Worm (Caenorhabditis elegans): ENCODE measurements around the gene lido-13.

Gene lido-13

ce11 chrII:3087134-3087533 is 33.0 kb upstream of the lido-13 start:
- peak; percentile 51 for TF ChIP-seq set-16 (GFP tag; IDR thresholded peaks at IDR 0.05)
- TF ChIP-seq mxl-2 (GFP tag; conservative IDR thresholded peaks at IDR 0.05): no peak

ce11 chrII:3078496-3078895 is 24.4 kb upstream of the lido-13 start, which contains the start of gene copb-1:
TSS of gene copb-1 (plus strand) at chrII:3078796.
- no peak for TF ChIP-seq lin-13 (GFP tag; optimal IDR thresholded peaks at IDR 0.05)
- TF ChIP-seq Y75B8A.6 (GFP tag; IDR thresholded peaks at IDR 0.05): 0 out of 2 replicates have a peak, but pooled peaks have one; percentile 42
- TF ChIP-seq madf-5 (GFP tag; IDR thresholded peaks at IDR 0.05): no peak
- no peak for TF ChIP-seq mes-2 (tag; optimal IDR thresholded peaks at IDR 0.05; ENCODE audit: poor library complexity, severe bottlenecking)

ce11 chrII:3076915-3077314 is 22.8 kb upstream of the lido-13 start, which contains the start of gene Y25C1A.8:
TSS of gene Y25C1A.8 (minus strand) at chrII:3076959.
- TF ChIP-seq nhr-25 (tag; optimal IDR thresholded peaks at IDR 0.05; ENCODE audit: borderline replicate concordance, insufficient read depth) (peak; percentile 7), ztf-11 (tag; optimal IDR thresholded peaks at IDR 0.05) (no peak), mes-2 (tag; optimal IDR thresholded peaks at IDR 0.05; ENCODE audit: poor library complexity, severe bottlenecking) (peak; percentile 96), nhr-77 (tag; optimal IDR thresholded peaks at IDR 0.05) (peak; percentile 63), F49E8.2 (tag; optimal IDR thresholded peaks at IDR 0.05; ENCODE audit: borderline replicate concordance) (peak; percentile 67), lin-39 (tag; optimal IDR thresholded peaks at IDR 0.05) (no peak), mep-1 (tag; optimal IDR thresholded peaks at IDR 0.05) (peak; percentile 95), hmg-1.1 (GFP tag; IDR thresholded peaks at IDR 0.05) (peak; percentile 95), attf-4 (tag; optimal IDR thresholded peaks at IDR 0.05) (no peak), lin-13 (GFP tag; optimal IDR thresholded peaks at IDR 0.05) (peak; percentile 87), Y48G9A.11 (GFP tag; IDR thresholded peaks at IDR 0.05) (0 out of 2 replicates have a peak, but pooled peaks have one; percentile 31), zip-2 (tag; optimal IDR thresholded peaks at IDR 0.05) (peak; percentile 68), madf-9 (GFP tag; conservative IDR thresholded peaks at IDR 0.05) (peak; percentile 81), fkh-10 (GFP tag; optimal IDR thresholded peaks at IDR 0.05) (peak; percentile 53), ztf-7 (tag; optimal IDR thresholded peaks at IDR 0.05) (peak; percentile 83), daf-19 (GFP tag; conservative IDR thresholded peaks at IDR 0.05) (no peak), dmd-8 (GFP tag; IDR thresholded peaks at IDR 0.05) (no peak), mdt-29 (GFP tag; IDR thresholded peaks at IDR 0.05) (peak; percentile 45; the same call in 1 of the 2 replicates), nhr-11 (tag; optimal IDR thresholded peaks at IDR 0.05) (peak; percentile 80), lim-7 (GFP tag; IDR thresholded peaks at IDR 0.05) (0 out of 2 replicates have a peak, but pooled peaks have one; percentile 46), gei-8 (GFP tag; optimal IDR thresholded peaks at IDR 0.05) (peak; percentile 38), aly-2 (tag; optimal IDR thresholded peaks at IDR 0.05) (no peak), D1046.2 (GFP tag; IDR thresholded peaks at IDR 0.05) (no peak), ces-1 (GFP tag; optimal IDR thresholded peaks at IDR 0.05) (peak; percentile 28), tra-1 (GFP tag; IDR thresholded peaks at IDR 0.05) (peak; percentile 55; the same call in 1 of the 2 replicates), ZK337.2 (GFP tag; IDR thresholded peaks at IDR 0.05) (peak; percentile 61; the same call in 1 of the 2 replicates), snpc-1.2 (GFP tag; IDR thresholded peaks at IDR 0.05) (peak; percentile 66), saeg-2 (GFP tag; IDR thresholded peaks at IDR 0.05) (0 out of 2 replicates have a peak, but pooled peaks have one; percentile 50), unc-130 (GFP tag; optimal IDR thresholded peaks at IDR 0.05) (peak; percentile 35), T26A8.4 (GFP tag; IDR thresholded peaks at IDR 0.05) (peak; percentile 95), dmd-9 (GFP tag; IDR thresholded peaks at IDR 0.05) (peak; percentile 71), lin-38 (GFP tag; IDR thresholded peaks at IDR 0.05) (peak; percentile 89), nhr-48 (tag; optimal IDR thresholded peaks at IDR 0.05) (peak; percentile 30), daf-12 (tag; optimal IDR thresholded peaks at IDR 0.05) (no peak), nhr-111 (GFP tag; optimal IDR thresholded peaks at IDR 0.05) (no peak), nhr-42 (GFP tag; IDR thresholded peaks at IDR 0.05) (peak; percentile 75), lin-1 (GFP tag; IDR thresholded peaks at IDR 0.05) (peak; percentile 89), dpl-1 (GFP tag; optimal IDR thresholded peaks at IDR 0.05) (peak; percentile 84), dve-1 (tag; optimal IDR thresholded peaks at IDR 0.05; ENCODE audit: insufficient read depth) (peak; percentile 95), nhr-76 (tag; optimal IDR thresholded peaks at IDR 0.05) (no peak), arid-1 (GFP tag; conservative IDR thresholded peaks at IDR 0.05) (peak; percentile 83), ceh-62 (tag; optimal IDR thresholded peaks at IDR 0.05) (no peak)

All from whole organism, L4 larva.